Fruit fly (Drosophila melanogaster) whole organism, adult: Measurements from ENCODE around the gene Snup.

Source experiments
- CG11617 ChIP-seq: fragments of 200-800 bp; sonication (Bioruptor generic); optimal IDR thresholded peaks from 2 replicates; lab custom pipeline; 2017; ENCODE audit warnings: mild to moderate bottlenecking, missing biosample characterization, missing genetic modification reagents, missing genetic modification characterization
- CG12768 ChIP-seq: fragments of 200-800 bp; sonication (Bioruptor generic); optimal IDR thresholded peaks from 2 replicates; lab custom pipeline; 2017; ENCODE audit warnings: missing biosample characterization, missing genetic modification characterization, mild to moderate bottlenecking, moderate library complexity, missing genetic modification reagents
- CG14711 ChIP-seq: fragments of 200-800 bp; sonication (Bioruptor generic); optimal IDR thresholded peaks from 2 replicates; lab custom pipeline; 2018; ENCODE audit warnings: missing biosample characterization, mild to moderate bottlenecking, missing genetic modification characterization, moderate library complexity
- CG1620 ChIP-seq: fragments of 200-800 bp; sonication (Bioruptor generic); optimal IDR thresholded peaks from 2 replicates; lab custom pipeline; 2016; ENCODE audit warnings: missing biosample characterization, missing genetic modification characterization
- CG33017 ChIP-seq: fragments of 200-800 bp; sonication (Bioruptor generic); optimal IDR thresholded peaks from 2 replicates; lab custom pipeline; 2018; ENCODE audit warnings: missing biosample characterization, mild to moderate bottlenecking, missing genetic modification characterization, moderate library complexity
- CG5204 ChIP-seq: fragments of 200-800 bp; sonication (Bioruptor generic); optimal IDR thresholded peaks from 2 replicates; lab custom pipeline; 2016; ENCODE audit warnings: missing biosample characterization, missing genetic modification characterization
- CG7045 ChIP-seq: fragments of 200-800 bp; sonication (Bioruptor generic); optimal IDR thresholded peaks from 2 replicates; lab custom pipeline; 2017; ENCODE audit warnings: missing biosample characterization, mild to moderate bottlenecking, missing genetic modification characterization
- CG7101 ChIP-seq: fragments of 200-800 bp; sonication (Bioruptor generic); optimal IDR thresholded peaks from 2 replicates; lab custom pipeline; 2018; ENCODE audit warnings: missing biosample characterization, mild to moderate bottlenecking, missing genetic modification characterization, moderate library complexity
- Clk ChIP-seq: fragments of 200-800 bp; sonication (Bioruptor generic); optimal IDR thresholded peaks from 2 replicates; lab custom pipeline; 2017; ENCODE audit warnings: missing biosample characterization, missing genetic modification characterization
- Crg-1 ChIP-seq: fragments of 200-800 bp; sonication (Bioruptor generic); optimal IDR thresholded peaks from 2 replicates; lab custom pipeline; 2016; ENCODE audit warnings: missing biosample characterization, missing genetic modification characterization
- Hr96 ChIP-seq: fragments of 200-800 bp; sonication (Bioruptor generic); optimal IDR thresholded peaks from 2 replicates; lab custom pipeline; 2016; ENCODE audit warnings: missing biosample characterization, missing genetic modification characterization
- Mnt ChIP-seq: fragments of 200-800 bp; sonication (Bioruptor generic); optimal IDR thresholded peaks from 2 replicates; lab custom pipeline; 2016; ENCODE audit warnings: missing biosample characterization, mild to moderate bottlenecking, missing genetic modification characterization
- bab1 ChIP-seq: fragments of 200-800 bp; sonication (Bioruptor generic); optimal IDR thresholded peaks from 3 replicates; lab custom pipeline; 2019; ENCODE audit warnings: missing biosample characterization, mild to moderate bottlenecking, missing genetic modification characterization, moderate library complexity
- cic ChIP-seq: fragments of 200-800 bp; sonication (Bioruptor generic); optimal IDR thresholded peaks from 2 replicates; lab custom pipeline; 2017; ENCODE audit warnings: missing biosample characterization, mild to moderate bottlenecking, missing genetic modification characterization, moderate library complexity
- cnc ChIP-seq, 2 experiments: fragments of >200 bp; optimal IDR thresholded peaks; 2 replicates each; lab custom pipeline; 2017
- kay ChIP-seq: fragments of 200-800 bp; sonication (Bioruptor generic); peaks from one replicate; lab custom pipeline; 2016; ENCODE audit warnings: missing biosample characterization, missing genetic modification characterization, borderline replicate concordance
- ovo ChIP-seq: fragments of 200-800 bp; sonication (Bioruptor generic); optimal IDR thresholded peaks from 2 replicates; lab custom pipeline; 2016; ENCODE audit warnings: missing biosample characterization, missing genetic modification characterization
- pad ChIP-seq: fragments of 200-800 bp; sonication (Bioruptor generic); optimal IDR thresholded peaks from 3 replicates; lab custom pipeline; 2017; ENCODE audit warnings: missing biosample characterization, missing genetic modification characterization, mild to moderate bottlenecking, moderate library complexity, missing genetic modification reagents
- tj ChIP-seq: fragments of 200-800 bp; sonication (Bioruptor generic); optimal IDR thresholded peaks from 3 replicates; lab custom pipeline; 2017; ENCODE audit warnings: missing biosample characterization, mild to moderate bottlenecking, missing genetic modification characterization, moderate library complexity
- toe ChIP-seq: fragments of 200-800 bp; sonication (Bioruptor generic); optimal IDR thresholded peaks from 2 replicates; lab custom pipeline; 2016; ENCODE audit warnings: missing biosample characterization, missing genetic modification characterization

Gene Snup

DNA sequence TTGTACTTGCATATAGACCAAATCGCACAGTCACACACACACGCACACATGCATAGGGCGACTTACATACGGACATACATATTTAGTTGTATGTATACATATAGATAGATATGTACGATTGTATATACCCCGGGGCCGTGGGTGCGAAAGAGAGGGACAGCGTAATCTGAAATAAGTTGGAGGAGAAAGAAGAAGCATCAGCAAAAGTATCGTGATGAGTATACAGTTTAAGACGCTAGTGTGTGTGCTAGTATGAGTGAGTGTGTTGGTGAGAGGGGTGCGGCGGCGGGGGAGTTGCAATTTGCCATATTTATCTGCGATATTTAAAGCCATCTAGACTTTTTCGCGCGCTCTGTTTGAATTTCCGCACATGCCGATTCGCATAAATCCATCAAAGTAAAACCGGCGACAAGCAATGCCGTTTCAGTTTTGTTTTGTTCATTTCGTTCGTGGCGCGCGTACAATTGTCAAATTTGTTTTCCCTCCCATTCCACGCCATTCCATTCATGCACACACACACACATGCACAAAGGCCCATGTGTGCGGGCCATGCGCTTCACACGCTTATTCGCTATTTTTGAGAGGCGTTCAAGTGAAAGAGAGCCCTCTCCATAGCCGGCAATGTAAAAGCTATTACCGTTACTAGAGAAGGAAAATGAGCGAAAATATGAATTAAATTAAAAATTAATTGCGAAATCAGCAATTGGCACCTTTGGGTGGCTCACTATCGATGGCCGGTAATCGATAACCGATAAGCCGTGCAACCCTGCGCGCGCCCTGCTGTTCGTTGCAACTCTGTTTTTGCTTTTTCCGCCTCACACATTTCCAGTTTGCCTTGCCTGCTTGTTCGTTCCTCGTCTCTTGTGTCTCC, 16.7 kb upstream of the Snup start:
- peak; percentile 82 for TF ChIP-seq Hr96 (GFP tag; lab: Kevin White, UChicago)
- TF ChIP-seq CG12768 (GFP tag; lab: Kevin White, UChicago), result peak; percentile 78
- TF ChIP-seq toe, result peak; percentile 67
- TF ChIP-seq kay, result peak; percentile 49
- TF ChIP-seq CG7101 (tag; lab: Kevin White, UChicago), result peak; percentile 86
- peak; percentile 77 for TF ChIP-seq CG1620
- TF ChIP-seq CG5204, result peak; percentile 74
- peak; percentile 93 for TF ChIP-seq CG11617 (GFP tag; lab: Kevin White, UChicago)
- peak; percentile 93 for TF ChIP-seq Mnt (GFP tag; lab: Kevin White, UChicago)
- TF ChIP-seq CG7045 (GFP tag; lab: Kevin White, UChicago), result peak; percentile 78
- peak; percentile 91 for TF ChIP-seq CG14711 (tag; lab: Kevin White, UChicago)
- peak; percentile 86 for TF ChIP-seq bab1 (GFP tag; lab: Kevin White, UChicago)
- TF ChIP-seq cnc (optimal IDR thresholded peaks at IDR 0.05; lab: Kevin White, UChicago), result peak in 1 of 2 experiments; percentile 13
- TF ChIP-seq cic, result peak; percentile 97
- peak; percentile 73 for TF ChIP-seq ovo (GFP tag; lab: Kevin White, UChicago)
- TF ChIP-seq pad (GFP tag; lab: Kevin White, UChicago), result peak; percentile 80
- TF ChIP-seq Clk (GFP tag; lab: Kevin White, UChicago), result peak; percentile 52
- peak; percentile 88 for TF ChIP-seq Crg-1 (GFP tag; lab: Kevin White, UChicago)
- TF ChIP-seq tj, result peak; percentile 96
- TF ChIP-seq CG33017 (tag; lab: Kevin White, UChicago), result peak; percentile 56

dm6 chr3L:2636023-2636968, 15.6 kb upstream of the Snup start:
- TF ChIP-seq cnc (optimal IDR thresholded peaks at IDR 0.05; lab: Kevin White, UChicago) (no peak), Hr96 (GFP tag; lab: Kevin White, UChicago) (no peak), CG5204 (no peak), CG7045 (GFP tag; lab: Kevin White, UChicago) (no peak), Crg-1 (GFP tag; lab: Kevin White, UChicago) (no peak), toe (no peak), pad (GFP tag; lab: Kevin White, UChicago) (no peak), bab1 (GFP tag; lab: Kevin White, UChicago) (peak; percentile 40), ovo (GFP tag; lab: Kevin White, UChicago) (no peak), CG33017 (tag; lab: Kevin White, UChicago) (no peak), cic (no peak), CG12768 (GFP tag; lab: Kevin White, UChicago) (peak; percentile 6), Mnt (GFP tag; lab: Kevin White, UChicago) (no peak), kay (no peak), Clk (GFP tag; lab: Kevin White, UChicago) (no peak), CG14711 (tag; lab: Kevin White, UChicago) (peak; percentile 46), CG11617 (GFP tag; lab: Kevin White, UChicago) (no peak), tj (peak; percentile 63), CG1620 (no peak), CG7101 (tag; lab: Kevin White, UChicago) (no peak)

dm6 chr3L:2643324-2643723, 8.6 kb upstream of the Snup start, which contains the start of gene CG14949:
Gene CG14949 (minus strand): TSS chr3L:2643424.
- no peak for TF ChIP-seq tj
- TF ChIP-seq ovo (GFP tag; lab: Kevin White, UChicago), result no peak

DNA sequence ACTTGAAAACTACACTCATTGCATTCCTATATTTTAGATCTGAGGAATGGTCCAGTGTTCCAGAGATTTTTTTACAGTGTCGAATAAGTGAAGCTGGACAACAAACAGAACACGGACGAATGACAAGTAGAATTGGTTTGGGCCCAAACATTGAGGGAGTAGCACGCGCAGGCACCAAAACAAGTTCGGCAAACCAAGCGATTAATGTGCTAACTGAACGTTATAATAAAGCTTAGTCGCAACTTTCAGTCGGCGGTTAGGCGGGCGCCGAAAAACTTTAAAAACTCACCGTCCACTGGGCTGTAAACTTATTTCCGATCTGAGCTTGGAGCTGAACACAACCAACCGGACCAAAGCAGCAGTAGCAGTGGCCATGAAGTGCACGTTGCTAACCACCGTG, 6.8 kb upstream of the Snup start, which contains the start of gene CG1143:
Gene CG1143, plus strand, starts transcription at position 301 of the 400 bp plus-strand sequence.
- TF ChIP-seq Hr96 (GFP tag; lab: Kevin White, UChicago), result no peak
- TF ChIP-seq Mnt (GFP tag; lab: Kevin White, UChicago), result no peak
- no peak for TF ChIP-seq CG11617 (GFP tag; lab: Kevin White, UChicago)
- TF ChIP-seq toe, result no peak
- TF ChIP-seq CG7101 (tag; lab: Kevin White, UChicago), result no peak
- TF ChIP-seq cic, result no peak
- no peak for TF ChIP-seq bab1 (GFP tag; lab: Kevin White, UChicago)
- no peak for TF ChIP-seq CG12768 (GFP tag; lab: Kevin White, UChicago)
- TF ChIP-seq tj, result no peak
- TF ChIP-seq Clk (GFP tag; lab: Kevin White, UChicago), result no peak
- no peak for TF ChIP-seq Crg-1 (GFP tag; lab: Kevin White, UChicago)
- TF ChIP-seq CG1620, result no peak
- no peak for TF ChIP-seq ovo (GFP tag; lab: Kevin White, UChicago)
- no peak for TF ChIP-seq CG7045 (GFP tag; lab: Kevin White, UChicago)
